Worm (Caenorhabditis elegans): Measurements from ENCODE around the gene swsn-1.

ce11 chrV:20249438-20250120, at the start of gene swsn-1:
- TF ChIP-seq K12H6.12 (tag; optimal IDR thresholded peaks at IDR 0.05) (no peak), lir-1 (GFP tag; conservative IDR thresholded peaks at IDR 0.05) (no peak), ZK185.1 (tag; optimal IDR thresholded peaks at IDR 0.05; ENCODE audit: poor library complexity, severe bottlenecking) (no peak), nfyb-1 (GFP tag; IDR thresholded peaks at IDR 0.05) (no peak), F55B11.4 (tag; optimal IDR thresholded peaks at IDR 0.05; ENCODE audit: borderline replicate concordance, insufficient read depth) (no peak)

All from whole organism, young adult.